Worm (Caenorhabditis elegans) whole organism, L4/young adult: ENCODE data around the gene ZK121.2.

ENCODE experiments used
- W03F9.2 ChIP-seq: fragments of 150-350 bp; optimal IDR thresholded peaks from 2 replicates; lab custom pipeline; 2014; ENCODE audit warnings: missing biosample characterization, missing genetic modification characterization
- dao-5 ChIP-seq: sonication (generic microtip); optimal IDR thresholded peaks from 2 replicates; lab custom pipeline; 2016; ENCODE audit warnings: missing genotype, missing genetic modification characterization, moderate library complexity, missing compliant biosample characterization
- him-1 ChIP-seq: sonication (generic microtip); optimal IDR thresholded peaks from 2 replicates; lab custom pipeline; 2016; ENCODE audit warnings: missing genotype, missing genetic modification reagents, missing genetic modification characterization, missing compliant biosample characterization

The ZK121.2 gene

ce11 chrIII:5341382-5341781 lies at the start of gene ZK121.2:
Gene ZK121.2, plus strand, starts transcription at chrIII:5341682.
- no peak for TF ChIP-seq him-1 (tag; lab: Kevin White, UChicago)
- TF ChIP-seq W03F9.2 (tag; lab: Kevin White, UChicago), result no peak
- no peak for TF ChIP-seq dao-5

ce11 chrIII:5294281-5294680 lies 47.2 kb upstream of the ZK121.2 start:
- TF ChIP-seq dao-5, result no peak
- TF ChIP-seq W03F9.2 (tag; lab: Kevin White, UChicago), result no peak
- TF ChIP-seq him-1 (tag; lab: Kevin White, UChicago), result no peak

ce11 chrIII:5294867-5295266 lies 46.6 kb upstream of the ZK121.2 start:
- TF ChIP-seq W03F9.2 (tag; lab: Kevin White, UChicago), result no peak
- TF ChIP-seq dao-5, result peak; percentile 73
- peak; percentile 67 for TF ChIP-seq him-1 (tag; lab: Kevin White, UChicago)

- TF ChIP-seq him-1 (tag; lab: Kevin White, UChicago), result no peak
- no peak for TF ChIP-seq W03F9.2 (tag; lab: Kevin White, UChicago)
- TF ChIP-seq dao-5, result no peak
Observed at ce11 chrIII:5301786-5302268, 39.7 kb upstream of the ZK121.2 start, which contains the start of the genes T15B12.2 and F52C9.5. Gene T15B12.2, minus strand, starts transcription at chrIII:5301886. Gene F52C9.5, plus strand, starts transcription at chrIII:5302218.

ce11 chrIII:5304044-5304443 lies 37.4 kb upstream of the ZK121.2 start:
- TF ChIP-seq him-1 (tag; lab: Kevin White, UChicago) (no peak), W03F9.2 (tag; lab: Kevin White, UChicago) (no peak), dao-5 (no peak)

ce11 chrIII:5305725-5306124 lies 35.8 kb upstream of the ZK121.2 start:
- TF ChIP-seq dao-5 (peak; percentile 66), him-1 (tag; lab: Kevin White, UChicago) (peak; percentile 53), W03F9.2 (tag; lab: Kevin White, UChicago) (peak; percentile 23)

- TF ChIP-seq him-1 (tag; lab: Kevin White, UChicago) (no peak), dao-5 (no peak), W03F9.2 (tag; lab: Kevin White, UChicago) (no peak)
Observed at ce11 chrIII:5308278-5308677, 33.2 kb upstream of the ZK121.2 start, which contains the start of gene mog-3. Gene mog-3, plus strand, starts transcription at chrIII:5308596.

ce11 chrIII:5310403-5310802 lies 31.1 kb upstream of the ZK121.2 start:
- TF ChIP-seq W03F9.2 (tag; lab: Kevin White, UChicago), result no peak
- no peak for TF ChIP-seq him-1 (tag; lab: Kevin White, UChicago)
- TF ChIP-seq dao-5, result no peak

- TF ChIP-seq dao-5, result no peak
- TF ChIP-seq W03F9.2 (tag; lab: Kevin White, UChicago), result no peak
- TF ChIP-seq him-1 (tag; lab: Kevin White, UChicago), result no peak
Observed at ce11 chrIII:5310940-5311339, 30.5 kb upstream of the ZK121.2 start, which contains the start of gene pqe-1. Gene pqe-1, plus strand, starts transcription at chrIII:5311240.

- no peak for TF ChIP-seq dao-5
- no peak for TF ChIP-seq W03F9.2 (tag; lab: Kevin White, UChicago)
- no peak for TF ChIP-seq him-1 (tag; lab: Kevin White, UChicago)
Observed at ce11 chrIII:5318610-5319009, 22.9 kb upstream of the ZK121.2 start.

- TF ChIP-seq him-1 (tag; lab: Kevin White, UChicago) (no peak), dao-5 (no peak), W03F9.2 (tag; lab: Kevin White, UChicago) (no peak)
Observed at ce11 chrIII:5321661-5322060, 19.8 kb upstream of the ZK121.2 start, which contains the start of gene F52C9.3. Gene F52C9.3, plus strand, starts transcription at chrIII:5321885.

ce11 chrIII:5326323-5326722 lies 15.2 kb upstream of the ZK121.2 start, which contains the start of gene sorf-2:
Gene sorf-2, plus strand, starts transcription at chrIII:5326623.
- no peak for TF ChIP-seq dao-5
- TF ChIP-seq him-1 (tag; lab: Kevin White, UChicago), result no peak
- no peak for TF ChIP-seq W03F9.2 (tag; lab: Kevin White, UChicago)

ce11 chrIII:5329372-5329771 lies 12.1 kb upstream of the ZK121.2 start:
- no peak for TF ChIP-seq dao-5
- TF ChIP-seq him-1 (tag; lab: Kevin White, UChicago), result no peak
- no peak for TF ChIP-seq W03F9.2 (tag; lab: Kevin White, UChicago)

- TF ChIP-seq him-1 (tag; lab: Kevin White, UChicago), result no peak
- TF ChIP-seq W03F9.2 (tag; lab: Kevin White, UChicago), result no peak
- TF ChIP-seq dao-5, result no peak
Observed at ce11 chrIII:5334517-5335049, 6.9 kb upstream of the ZK121.2 start.

- TF ChIP-seq dao-5 (no peak), W03F9.2 (tag; lab: Kevin White, UChicago) (no peak), him-1 (tag; lab: Kevin White, UChicago) (no peak)
Observed at ce11 chrIII:5338787-5339186, 2.7 kb upstream of the ZK121.2 start.
